Fruit fly (Drosophila melanogaster) whole organism, pupa: ENCODE measurements around the gene CG13144.
A peak's percentile ranks its signal among the peaks of the same experiment; 100 is the strongest.

ENCODE experiments used
- CG10348 ChIP-seq: fragments of 200-800 bp; sonication (Bioruptor generic); IDR thresholded peaks from 2 replicates; pipeline ENCODE4 v1.3.6; 2022; ENCODE audit warnings: missing biosample characterization, missing genetic modification characterization
- CG12605 ChIP-seq: fragments of 200-800 bp; sonication (Bioruptor generic); IDR thresholded peaks from 2 replicates; pipeline ENCODE4 v1.3.6; 2022; ENCODE audit warnings: missing biosample characterization, missing genetic modification characterization
- CG13204 ChIP-seq: fragments of 200-800 bp; sonication (Bioruptor generic); optimal IDR thresholded peaks from 2 replicates; lab custom pipeline; 2018; ENCODE audit warnings: missing biosample characterization, mild to moderate bottlenecking, missing genetic modification characterization, moderate library complexity
- CG14655 ChIP-seq: fragments of 200-800 bp; sonication (Bioruptor generic); optimal IDR thresholded peaks from 3 replicates; lab custom pipeline; 2017; ENCODE audit warnings: mild to moderate bottlenecking, missing biosample characterization, missing genetic modification reagents, missing genetic modification characterization
- CG15710 ChIP-seq: fragments of 200-800 bp; sonication (Bioruptor generic); optimal IDR thresholded peaks from 2 replicates; lab custom pipeline; 2018; ENCODE audit warnings: missing biosample characterization, mild to moderate bottlenecking, missing genetic modification characterization, moderate library complexity
- CG17806 ChIP-seq: fragments of 200-800 bp; sonication (Bioruptor generic); optimal IDR thresholded peaks from 2 replicates; lab custom pipeline; 2018; ENCODE audit warnings: missing biosample characterization, mild to moderate bottlenecking, missing genetic modification characterization, moderate library complexity
- CG32121 ChIP-seq: fragments of 200-800 bp; sonication (Bioruptor generic); IDR thresholded peaks from 2 replicates; pipeline ENCODE4 v1.3.6; 2022; ENCODE audit warnings: missing biosample characterization, missing genetic modification characterization
- CG34367 ChIP-seq: fragments of 200-800 bp; sonication (Bioruptor generic); optimal IDR thresholded peaks from 2 replicates; lab custom pipeline; 2018; ENCODE audit warnings: missing biosample characterization, mild to moderate bottlenecking, missing genetic modification characterization
- CG4496 ChIP-seq: fragments of 200-800 bp; sonication (Bioruptor generic); IDR thresholded peaks from 3 replicates; pipeline ENCODE4 v1.3.6; 2022; ENCODE audit warnings: missing biosample characterization, missing genetic modification characterization
- CG8159 ChIP-seq: fragments of 200-800 bp; sonication (Bioruptor generic); optimal IDR thresholded peaks from 3 replicates; lab custom pipeline; 2018; ENCODE audit warnings: missing biosample characterization, mild to moderate bottlenecking, missing genetic modification characterization, moderate library complexity
- CG8301 ChIP-seq: fragments of 200-800 bp; sonication (Bioruptor generic); optimal IDR thresholded peaks from 2 replicates; lab custom pipeline; 2018; ENCODE audit warnings: missing biosample characterization, mild to moderate bottlenecking, missing genetic modification characterization
- CG9948 ChIP-seq: fragments of 200-800 bp; sonication (Bioruptor generic); optimal IDR thresholded peaks from 2 replicates; lab custom pipeline; 2018; ENCODE audit warnings: missing biosample characterization, mild to moderate bottlenecking, missing genetic modification characterization, moderate library complexity
- D1 ChIP-seq: fragments of 200-800 bp; sonication (Bioruptor generic); optimal IDR thresholded peaks from 2 replicates; lab custom pipeline; 2018; ENCODE audit warnings: missing biosample characterization, mild to moderate bottlenecking, missing genetic modification characterization, moderate library complexity
- EcR ChIP-seq: fragments of 200-800 bp; sonication (Bioruptor generic); optimal IDR thresholded peaks from 3 replicates; lab custom pipeline; 2019; ENCODE audit warnings: missing biosample characterization, missing genetic modification characterization, mild to moderate bottlenecking, moderate library complexity, missing genetic modification reagents
- Ets98B ChIP-seq: fragments of 200-800 bp; sonication (Bioruptor generic); IDR thresholded peaks from 2 replicates; pipeline ENCODE4 v1.3.6; 2022; ENCODE audit warnings: missing biosample characterization, missing genetic modification characterization
- Pif1A ChIP-seq: fragments of 200-800 bp; sonication (Bioruptor generic); optimal IDR thresholded peaks from 3 replicates; lab custom pipeline; 2016; ENCODE audit warnings: missing biosample characterization, missing genetic modification characterization
- Pif1B ChIP-seq: fragments of 200-800 bp; sonication (Bioruptor generic); optimal IDR thresholded peaks from 3 replicates; lab custom pipeline; 2016; ENCODE audit warnings: missing biosample characterization, missing genetic modification characterization
- Snoo ChIP-seq: fragments of 200-800 bp; sonication (Bioruptor generic); optimal IDR thresholded peaks from 3 replicates; lab custom pipeline; 2017; ENCODE audit warnings: missing biosample characterization, mild to moderate bottlenecking, missing genetic modification characterization, inconsistent platforms
- fd96Ca ChIP-seq: fragments of 200-800 bp; sonication (Bioruptor generic); IDR thresholded peaks from 3 replicates; pipeline ENCODE4 v1.3.6; 2022; ENCODE audit warnings: missing biosample characterization, missing genetic modification characterization
- gl ChIP-seq: fragments of 200-800 bp; sonication (Bioruptor generic); optimal IDR thresholded peaks from 2 replicates; lab custom pipeline; 2018; ENCODE audit warnings: missing biosample characterization, mild to moderate bottlenecking, missing genetic modification characterization
- rn ChIP-seq: fragments of 200-800 bp; sonication (Bioruptor generic); IDR thresholded peaks from 2 replicates; pipeline ENCODE4 v1.3.6; 2022; ENCODE audit warnings: missing biosample characterization, missing genetic modification characterization

Gene CG13144

DNA sequence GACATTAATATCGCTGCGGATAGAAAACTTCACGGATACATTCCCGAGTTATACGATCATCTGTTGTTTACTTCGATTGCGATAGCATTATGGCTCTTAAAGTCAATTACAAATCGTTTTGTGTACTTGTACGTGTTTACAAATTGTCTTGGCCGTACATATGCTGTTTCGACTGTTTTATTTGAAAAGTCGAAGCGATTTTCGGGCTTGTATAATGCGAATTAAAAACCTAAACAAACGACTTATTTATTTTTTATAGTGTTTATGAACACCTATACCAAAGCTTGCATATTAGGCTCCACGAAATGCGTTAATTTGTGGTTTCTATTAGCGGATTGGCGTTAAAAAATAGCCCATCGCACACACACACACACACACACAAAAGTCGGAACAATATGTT lies 19.0 kb downstream of the CG13144 start:
- TF ChIP-seq CG4496 (GFP tag; lab: Robert Waterston, UW), result no peak
- no peak for TF ChIP-seq CG8301 (tag; lab: Kevin White, UChicago)
- TF ChIP-seq gl (tag; lab: Kevin White, UChicago), result no peak
- TF ChIP-seq CG14655 (GFP tag; lab: Kevin White, UChicago), result no peak
- TF ChIP-seq CG32121 (GFP tag; lab: Robert Waterston, UW), result no peak

DNA sequence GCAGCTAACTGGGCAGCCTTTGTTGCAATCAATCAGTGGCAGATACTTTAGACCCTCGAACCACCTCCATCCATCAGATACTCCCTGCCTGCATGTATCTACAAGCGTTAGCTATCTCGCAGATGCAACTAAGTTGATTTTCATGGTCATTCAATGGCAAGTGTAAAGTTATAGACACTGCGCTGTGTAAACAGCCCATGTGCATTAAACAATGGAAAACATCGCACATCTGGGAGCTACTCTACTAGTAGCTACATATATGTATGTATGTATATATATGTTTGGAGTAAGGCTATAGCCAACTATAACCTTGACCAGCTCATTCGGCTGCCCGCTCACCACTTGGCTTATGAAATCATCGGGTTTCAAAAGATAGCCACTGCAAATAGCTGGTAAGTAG lies 21.0 kb downstream of the CG13144 start:
- TF ChIP-seq CG32121 (GFP tag; lab: Robert Waterston, UW) (0 out of 2 replicates have a peak, but pooled peaks have one; percentile 11), D1 (tag; lab: Kevin White, UChicago) (no peak), gl (tag; lab: Kevin White, UChicago) (no peak)

DNA sequence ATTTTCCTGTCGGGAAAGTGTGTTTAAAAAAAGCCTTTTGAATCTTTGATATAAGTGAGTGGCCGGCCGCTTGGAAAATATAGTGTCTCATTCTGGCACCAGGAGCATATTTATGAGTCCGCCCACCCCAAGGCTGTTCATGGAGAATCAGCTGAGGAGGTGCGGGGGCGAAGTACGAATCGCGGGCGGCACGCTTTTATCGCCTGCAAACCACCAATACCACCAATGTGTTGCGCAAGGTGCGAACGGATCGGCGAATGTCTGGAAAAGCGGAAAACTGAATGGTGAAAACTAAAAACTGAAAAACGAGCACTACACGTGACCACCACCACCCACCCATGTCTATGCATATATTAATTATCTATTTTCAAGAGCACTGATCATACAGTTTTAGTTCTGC lies 22.3 kb downstream of the CG13144 start:
- no peak for TF ChIP-seq fd96Ca (GFP tag; lab: Robert Waterston, UW)
- TF ChIP-seq CG12605 (GFP tag; lab: Robert Waterston, UW), result no peak
- no peak for TF ChIP-seq CG32121 (GFP tag; lab: Robert Waterston, UW)
- no peak for TF ChIP-seq CG14655 (GFP tag; lab: Kevin White, UChicago)
- TF ChIP-seq Pif1A (GFP tag; lab: Kevin White, UChicago), result no peak
- TF ChIP-seq CG34367, result no peak
- no peak for TF ChIP-seq CG8301 (tag; lab: Kevin White, UChicago)
- no peak for TF ChIP-seq Ets98B (GFP tag; lab: Robert Waterston, UW)
- TF ChIP-seq Snoo (tag; lab: Kevin White, UChicago), result no peak
- TF ChIP-seq EcR, result no peak
- TF ChIP-seq CG9948 (tag; lab: Kevin White, UChicago), result no peak
- TF ChIP-seq gl (tag; lab: Kevin White, UChicago), result no peak
- TF ChIP-seq CG15710 (tag; lab: Kevin White, UChicago), result no peak
- TF ChIP-seq Pif1B, result no peak
- no peak for TF ChIP-seq CG17806
- no peak for TF ChIP-seq CG8159 (tag; lab: Kevin White, UChicago)
- TF ChIP-seq CG4496 (GFP tag; lab: Robert Waterston, UW), result no peak
- TF ChIP-seq rn (GFP tag; lab: Robert Waterston, UW), result no peak
- TF ChIP-seq D1 (tag; lab: Kevin White, UChicago), result no peak

DNA sequence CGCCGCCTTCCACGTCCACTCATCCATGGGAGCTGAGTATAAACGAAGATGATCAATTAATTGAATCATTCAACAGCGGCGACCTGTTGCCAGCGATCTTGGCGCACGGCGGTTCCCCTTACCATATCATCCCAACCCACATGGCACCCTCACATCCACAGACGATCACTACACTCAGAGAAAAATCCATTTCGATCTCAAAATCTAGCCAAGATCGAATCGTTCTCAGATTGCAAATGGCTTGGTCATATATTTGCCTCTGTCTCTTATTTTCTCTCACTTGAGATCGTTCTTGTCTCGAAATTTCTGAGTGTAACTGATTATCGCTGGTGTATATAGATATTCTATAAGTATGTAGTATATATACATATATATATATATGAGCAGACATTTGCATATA lies 22.9 kb downstream of the CG13144 start:
- TF ChIP-seq CG8159 (tag; lab: Kevin White, UChicago) (peak; percentile 72), Ets98B (GFP tag; lab: Robert Waterston, UW) (peak; percentile 51; the same call in 1 of the 2 replicates), rn (GFP tag; lab: Robert Waterston, UW) (peak; percentile 17; the same call in 1 of the 2 replicates), Pif1B (peak; percentile 58), CG34367 (peak; percentile 56), CG9948 (tag; lab: Kevin White, UChicago) (peak; percentile 23), D1 (tag; lab: Kevin White, UChicago) (no peak), CG32121 (GFP tag; lab: Robert Waterston, UW) (peak; percentile 67), CG17806 (peak; percentile 64), CG13204 (GFP tag; lab: Kevin White, UChicago) (no peak), EcR (no peak), fd96Ca (GFP tag; lab: Robert Waterston, UW) (no peak), CG8301 (tag; lab: Kevin White, UChicago) (peak; percentile 43), CG10348 (GFP tag; lab: Robert Waterston, UW) (no peak), CG15710 (tag; lab: Kevin White, UChicago) (peak; percentile 70), Snoo (tag; lab: Kevin White, UChicago) (peak; percentile 11), CG14655 (GFP tag; lab: Kevin White, UChicago) (peak; percentile 59), gl (tag; lab: Kevin White, UChicago) (no peak), CG12605 (GFP tag; lab: Robert Waterston, UW) (no peak), Pif1A (GFP tag; lab: Kevin White, UChicago) (peak; percentile 48), CG4496 (GFP tag; lab: Robert Waterston, UW) (peak; percentile 78)

DNA sequence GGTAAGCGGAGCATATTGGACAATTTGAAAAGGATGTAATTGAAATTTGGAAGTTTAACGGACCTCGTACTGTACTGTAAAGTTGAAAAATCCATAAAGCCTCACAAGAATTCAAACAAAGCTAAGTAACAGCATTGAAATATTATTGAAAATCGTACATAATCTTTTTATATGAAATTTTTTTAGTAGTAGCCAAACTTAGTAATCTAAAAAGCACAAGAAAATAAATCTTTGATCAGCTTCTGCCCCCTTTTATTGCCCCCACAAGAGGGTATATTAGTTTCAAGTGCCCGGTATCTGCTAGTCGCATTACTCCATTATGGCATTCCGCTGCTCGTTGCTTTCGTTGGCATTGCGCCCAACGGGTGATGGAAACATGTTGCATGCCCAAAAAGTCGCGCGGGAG lies 24.4 kb downstream of the CG13144 start:
- TF ChIP-seq rn (GFP tag; lab: Robert Waterston, UW) (no peak), CG32121 (GFP tag; lab: Robert Waterston, UW) (0 out of 2 replicates have a peak, but pooled peaks have one; percentile 45), CG14655 (GFP tag; lab: Kevin White, UChicago) (peak; percentile 59), CG8159 (tag; lab: Kevin White, UChicago) (no peak), CG10348 (GFP tag; lab: Robert Waterston, UW) (no peak), CG8301 (tag; lab: Kevin White, UChicago) (peak; percentile 38), Pif1A (GFP tag; lab: Kevin White, UChicago) (peak; percentile 25), CG15710 (tag; lab: Kevin White, UChicago) (no peak)
- TF ChIP-seq, all 21 proteins: peak for 4

DNA sequence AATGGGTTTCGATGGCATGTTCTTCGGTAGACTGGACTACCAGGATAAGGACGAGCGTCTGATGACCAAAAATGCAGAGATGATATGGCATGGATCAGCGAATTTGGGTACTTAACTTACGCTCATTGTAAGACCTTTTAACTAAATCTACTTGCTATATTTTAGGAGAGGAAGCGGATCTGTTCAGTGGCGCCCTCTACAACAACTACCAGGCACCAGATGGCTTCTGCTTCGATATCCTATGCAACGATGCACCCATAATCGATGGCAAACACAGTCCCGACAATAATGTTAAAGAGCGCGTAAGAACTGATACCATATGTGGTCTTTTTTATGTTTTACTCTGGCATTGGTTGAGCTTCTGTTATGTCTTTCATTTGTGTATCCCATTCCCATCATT lies 32.3 kb downstream of the CG13144 start:
- TF ChIP-seq CG13204 (GFP tag; lab: Kevin White, UChicago) (no peak), gl (tag; lab: Kevin White, UChicago) (no peak), Pif1A (GFP tag; lab: Kevin White, UChicago) (no peak), CG14655 (GFP tag; lab: Kevin White, UChicago) (no peak)
